Worm (Caenorhabditis elegans): ENCODE data around the gene C34C12.12.

- TF ChIP-seq ama-1 (optimal IDR thresholded peaks at IDR 0.05) = no peak
- TF ChIP-seq ceh-9 (tag; optimal IDR thresholded peaks at IDR 0.05) = no peak
- TF ChIP-seq nhr-77 (tag; optimal IDR thresholded peaks at IDR 0.05) = no peak
- TF ChIP-seq nhr-237 (tag; optimal IDR thresholded peaks at IDR 0.05) = no peak
- no peak for TF ChIP-seq tbx-2 (tag; optimal IDR thresholded peaks at IDR 0.05)
Observed at ce11 chrIII:3471403-3472053, 18.5 kb downstream of the C34C12.12 start, which contains the start of gene rsu-1.
